Worm (Caenorhabditis elegans): ENCODE measurements around the gene prp-19.

DNA sequence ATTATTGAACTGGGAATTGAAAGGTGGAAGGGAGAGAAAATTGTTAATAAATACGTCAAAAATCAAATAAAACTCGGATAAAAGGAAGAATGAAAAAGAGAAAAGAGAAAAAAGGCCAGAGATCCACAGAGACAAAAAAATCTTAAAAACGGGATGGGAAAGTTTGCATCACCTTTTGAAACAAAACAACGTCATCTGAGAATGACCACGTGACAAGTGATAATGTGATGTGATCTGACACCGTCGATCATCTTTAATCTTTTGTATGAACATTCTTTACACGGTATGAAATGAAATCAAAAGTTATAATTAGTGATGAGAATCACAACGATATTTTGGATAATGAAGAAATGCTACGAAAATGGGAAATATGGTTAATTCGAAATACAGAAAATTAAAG, 6.1 kb downstream of the prp-19 start:
- TF ChIP-seq pha-4 (tag; optimal IDR thresholded peaks at IDR 0.05) (no peak), elt-2 (tag; optimal IDR thresholded peaks at IDR 0.05) (no peak), fkh-10 (GFP tag; optimal IDR thresholded peaks at IDR 0.05) (no peak), sox-4 (tag; optimal IDR thresholded peaks at IDR 0.05) (no peak), K09A11.1 (tag; optimal IDR thresholded peaks at IDR 0.05; ENCODE audit: insufficient read depth) (no peak), nhr-232 (tag; optimal IDR thresholded peaks at IDR 0.05) (no peak), hlh-13 (GFP tag; optimal IDR thresholded peaks at IDR 0.05) (no peak)

Data from whole organism, late embryonic.